Worm (Caenorhabditis elegans): ENCODE data around the gene fbxb-55.
A peak's percentile ranks its signal among the peaks of the same experiment; 100 is the strongest.

The fbxb-55 gene

ce11 chrIV:4027106-4027888 is 41.3 kb upstream of the fbxb-55 start:
- TF ChIP-seq C34F6.9 (tag; optimal IDR thresholded peaks at IDR 0.05) (no peak), nhr-21 (tag; optimal IDR thresholded peaks at IDR 0.05) (no peak), F13H6.1 (tag; optimal IDR thresholded peaks at IDR 0.05) (peak; percentile 20), sem-4 (tag; optimal IDR thresholded peaks at IDR 0.05) (no peak), snpc-4 (tag; optimal IDR thresholded peaks at IDR 0.05) (no peak), sma-9 (GFP tag; optimal IDR thresholded peaks at IDR 0.05) (peak; percentile 28), sma-9 (tag; optimal IDR thresholded peaks at IDR 0.05) (no peak), fos-1 (tag; optimal IDR thresholded peaks at IDR 0.05) (peak; percentile 17), unc-62 (GFP tag; optimal IDR thresholded peaks at IDR 0.05) (no peak), ceh-16 (tag; optimal IDR thresholded peaks at IDR 0.05) (no peak), mdl-1 (tag; optimal IDR thresholded peaks at IDR 0.05) (no peak)

- TF ChIP-seq nhr-129 (tag; optimal IDR thresholded peaks at IDR 0.05) (peak; percentile 82), nhr-25 (tag; optimal IDR thresholded peaks at IDR 0.05) (peak; percentile 54), lin-13 (GFP tag; optimal IDR thresholded peaks at IDR 0.05) (peak; percentile 4), ceh-82 (tag; optimal IDR thresholded peaks at IDR 0.05) (no peak), sem-4 (tag; optimal IDR thresholded peaks at IDR 0.05) (peak; percentile 32), blmp-1 (tag; optimal IDR thresholded peaks at IDR 0.05; ENCODE audit: insufficient read depth) (peak; percentile 52), C34F6.9 (tag; optimal IDR thresholded peaks at IDR 0.05) (peak; percentile 14), elt-1 (tag; optimal IDR thresholded peaks at IDR 0.05) (peak; percentile 11), ceh-16 (tag; optimal IDR thresholded peaks at IDR 0.05) (peak; percentile 92), lsy-2 (tag; optimal IDR thresholded peaks at IDR 0.05) (peak; percentile 5 to 52), skn-1 (tag; optimal IDR thresholded peaks at IDR 0.05) (no peak), mab-5 (tag; optimal IDR thresholded peaks at IDR 0.05) (peak; percentile 15), mdl-1 (tag; optimal IDR thresholded peaks at IDR 0.05) (peak; percentile 70 to 72), sma-3 (GFP tag; optimal IDR thresholded peaks at IDR 0.05) (peak; percentile 69), nhr-6 (tag; optimal IDR thresholded peaks at IDR 0.05) (peak; percentile 24), nhr-21 (tag; optimal IDR thresholded peaks at IDR 0.05) (peak; percentile 59), crh-2 (tag; optimal IDR thresholded peaks at IDR 0.05) (peak; percentile 55), sma-9 (GFP tag; optimal IDR thresholded peaks at IDR 0.05) (peak; percentile 88), sma-9 (tag; optimal IDR thresholded peaks at IDR 0.05) (no peak), ZK546.5 (tag; optimal IDR thresholded peaks at IDR 0.05) (no peak), unc-62 (GFP tag; optimal IDR thresholded peaks at IDR 0.05) (no peak), F13H6.1 (tag; optimal IDR thresholded peaks at IDR 0.05) (peak; percentile 91), fos-1 (tag; optimal IDR thresholded peaks at IDR 0.05) (peak; percentile 79), gmeb-1 (tag; optimal IDR thresholded peaks at IDR 0.05) (peak; percentile 25), Y55F3AM.14 (GFP tag; optimal IDR thresholded peaks at IDR 0.05) (peak; percentile 70), ama-1 (optimal IDR thresholded peaks at IDR 0.05) (no peak), zag-1 (tag; optimal IDR thresholded peaks at IDR 0.05) (peak; percentile 5), snpc-4 (tag; optimal IDR thresholded peaks at IDR 0.05) (no peak), elt-3 (tag; optimal IDR thresholded peaks at IDR 0.05) (no peak)
Observed at ce11 chrIV:4028177-4028576, 40.4 kb upstream of the fbxb-55 start.

ce11 chrIV:4029288-4029687 is 39.3 kb upstream of the fbxb-55 start:
- TF ChIP-seq unc-39 (tag; optimal IDR thresholded peaks at IDR 0.05) (no peak), blmp-1 (tag; optimal IDR thresholded peaks at IDR 0.05; ENCODE audit: insufficient read depth) (no peak), R02D3.7 (tag; optimal IDR thresholded peaks at IDR 0.05) (no peak), zag-1 (tag; optimal IDR thresholded peaks at IDR 0.05) (no peak), aly-2 (tag; optimal IDR thresholded peaks at IDR 0.05) (no peak), sma-9 (GFP tag; optimal IDR thresholded peaks at IDR 0.05) (peak; percentile 65), sma-9 (tag; optimal IDR thresholded peaks at IDR 0.05) (no peak), nhr-77 (tag; optimal IDR thresholded peaks at IDR 0.05) (no peak), sma-3 (GFP tag; optimal IDR thresholded peaks at IDR 0.05) (peak; percentile 46), lsy-2 (tag; optimal IDR thresholded peaks at IDR 0.05) (no peak), gmeb-1 (tag; optimal IDR thresholded peaks at IDR 0.05) (no peak), ama-1 (optimal IDR thresholded peaks at IDR 0.05) (peak; percentile 26), ceh-82 (tag; optimal IDR thresholded peaks at IDR 0.05) (no peak), nhr-10 (tag; optimal IDR thresholded peaks at IDR 0.05) (no peak), lin-13 (GFP tag; optimal IDR thresholded peaks at IDR 0.05) (no peak), unc-55 (GFP tag; optimal IDR thresholded peaks at IDR 0.05) (no peak), ztf-1 (GFP tag; conservative IDR thresholded peaks at IDR 0.05) (no peak), crh-2 (tag; optimal IDR thresholded peaks at IDR 0.05) (peak; percentile 21), nhr-237 (tag; optimal IDR thresholded peaks at IDR 0.05) (no peak), unc-62 (GFP tag; optimal IDR thresholded peaks at IDR 0.05) (no peak), dmd-4 (tag; optimal IDR thresholded peaks at IDR 0.05) (no peak), fos-1 (tag; optimal IDR thresholded peaks at IDR 0.05) (peak; percentile 35), elt-1 (tag; optimal IDR thresholded peaks at IDR 0.05) (no peak), skn-1 (tag; optimal IDR thresholded peaks at IDR 0.05) (no peak)
